Worm (Caenorhabditis elegans): ENCODE measurements around the gene T07F10.3.

T07F10.3 gene

DNA sequence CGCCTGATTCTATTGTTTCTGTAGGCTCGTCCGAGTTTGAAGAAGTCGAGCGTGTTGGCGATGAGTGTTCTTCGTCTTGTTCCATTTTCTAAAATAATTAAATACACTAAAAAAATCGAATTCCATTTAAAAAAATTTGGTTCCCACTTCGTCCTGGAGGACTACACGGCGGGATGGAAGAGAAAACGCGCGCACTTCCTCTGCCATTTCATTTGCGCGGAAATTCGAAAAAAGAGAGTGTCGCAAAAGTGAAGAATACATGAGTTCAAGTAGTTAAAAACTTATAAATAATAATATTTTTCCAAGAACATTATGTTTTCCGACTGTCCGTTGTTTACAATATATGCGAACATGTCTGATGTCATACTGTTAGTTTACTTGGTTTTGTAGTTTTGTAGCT is at the start of gene T07F10.3:
TSS of gene T07F10.3 (minus strand) at position 98 of the 400 bp plus-strand sequence.
- TF ChIP-seq arid-1 (GFP tag; conservative IDR thresholded peaks at IDR 0.05) (peak; percentile 58), pha-4 (GFP tag; IDR thresholded peaks at IDR 0.05) (peak; percentile 59; the same call in 1 of the 2 replicates), pha-4 (tag; optimal IDR thresholded peaks at IDR 0.05) (no peak), nhr-10 (tag; optimal IDR thresholded peaks at IDR 0.05) (no peak), unc-62 (GFP tag; optimal IDR thresholded peaks at IDR 0.05 in 1 of 2) (no peak), unc-62 (tag; optimal IDR thresholded peaks at IDR 0.05) (no peak), rbr-2 (tag; optimal IDR thresholded peaks at IDR 0.05) (peak; percentile 69), nhr-48 (tag; optimal IDR thresholded peaks at IDR 0.05) (peak; percentile 51), dmd-8 (GFP tag; IDR thresholded peaks at IDR 0.05) (no peak), Y75B8A.6 (GFP tag; IDR thresholded peaks at IDR 0.05) (no peak), nhr-28 (tag; optimal IDR thresholded peaks at IDR 0.05) (peak; percentile 69), F49E8.2 (tag; optimal IDR thresholded peaks at IDR 0.05; ENCODE audit: borderline replicate concordance) (peak; percentile 45), hlh-11 (tag; optimal IDR thresholded peaks at IDR 0.05) (peak; percentile 64), duxl-1 (tag; optimal IDR thresholded peaks at IDR 0.05; ENCODE audit: poor library complexity) (peak; percentile 87), dmd-6 (GFP tag; IDR thresholded peaks at IDR 0.05) (peak; percentile 86), F44E2.7 (GFP tag; IDR thresholded peaks at IDR 0.05) (no peak), mep-1 (tag; optimal IDR thresholded peaks at IDR 0.05) (no peak), egl-27 (tag; optimal IDR thresholded peaks at IDR 0.05) (no peak), spr-3 (GFP tag; optimal IDR thresholded peaks at IDR 0.05) (peak; percentile 45), saeg-2 (GFP tag; IDR thresholded peaks at IDR 0.05) (0 out of 2 replicates have a peak, but pooled peaks have one; percentile 38), aha-1 (tag) (no peak), lim-7 (GFP tag; IDR thresholded peaks at IDR 0.05) (no peak), aly-2 (tag; optimal IDR thresholded peaks at IDR 0.05) (no peak), ztf-7 (tag; optimal IDR thresholded peaks at IDR 0.05) (no peak), hmg-1.1 (GFP tag; IDR thresholded peaks at IDR 0.05) (0 out of 2 replicates have a peak, but pooled peaks have one; percentile 34), unc-39 (tag; optimal IDR thresholded peaks at IDR 0.05) (no peak), ceh-44 (GFP tag; IDR thresholded peaks at IDR 0.05) (peak; percentile 46; the same call in 1 of the 2 replicates), dve-1 (tag; optimal IDR thresholded peaks at IDR 0.05; ENCODE audit: insufficient read depth) (peak; percentile 77), ceh-82 (tag; optimal IDR thresholded peaks at IDR 0.05) (no peak), spr-1 (tag; optimal IDR thresholded peaks at IDR 0.05) (peak; percentile 69), nhr-111 (GFP tag; optimal IDR thresholded peaks at IDR 0.05) (no peak), Y48G9A.11 (GFP tag; IDR thresholded peaks at IDR 0.05) (peak; percentile 88), nhr-42 (GFP tag; IDR thresholded peaks at IDR 0.05) (0 out of 2 replicates have a peak, but pooled peaks have one; percentile 21), mdt-29 (GFP tag; IDR thresholded peaks at IDR 0.05) (peak; percentile 71), php-3 (GFP tag; IDR thresholded peaks at IDR 0.05) (0 out of 2 replicates have a peak, but pooled peaks have one; percentile 29), nhr-102 (tag; optimal IDR thresholded peaks at IDR 0.05) (peak; percentile 79), daf-16 (GFP tag; optimal IDR thresholded peaks at IDR 0.05) (peak in 1 of 2 experiments; percentile 41), daf-16 (tag; optimal IDR thresholded peaks at IDR 0.05) (peak; percentile 41), madf-9 (GFP tag; conservative IDR thresholded peaks at IDR 0.05) (peak; percentile 87), F37D6.2 (tag; optimal IDR thresholded peaks at IDR 0.05) (peak; percentile 47), D1046.2 (GFP tag; IDR thresholded peaks at IDR 0.05) (0 out of 2 replicates have a peak, but pooled peaks have one; percentile 41), skn-1 (tag; optimal IDR thresholded peaks at IDR 0.05) (no peak), R02D3.7 (tag; optimal IDR thresholded peaks at IDR 0.05) (no peak), T26A8.4 (GFP tag; IDR thresholded peaks at IDR 0.05) (peak; percentile 80), snpc-1.2 (GFP tag; IDR thresholded peaks at IDR 0.05) (0 out of 2 replicates have a peak, but pooled peaks have one; percentile 63), vab-7 (GFP tag; IDR thresholded peaks at IDR 0.05) (peak; percentile 57; the same call in 1 of the 2 replicates), zag-1 (tag; optimal IDR thresholded peaks at IDR 0.05) (no peak), gei-8 (GFP tag; optimal IDR thresholded peaks at IDR 0.05) (no peak), zip-2 (tag; optimal IDR thresholded peaks at IDR 0.05) (no peak), lin-1 (GFP tag; IDR thresholded peaks at IDR 0.05) (0 out of 2 replicates have a peak, but pooled peaks have one; percentile 56), ces-1 (GFP tag; optimal IDR thresholded peaks at IDR 0.05) (peak; percentile 25), dpl-1 (GFP tag; optimal IDR thresholded peaks at IDR 0.05) (peak; percentile 99)

All from whole organism, L4 larva.